Worm (Caenorhabditis elegans) whole organism, L2 larva: ENCODE results near the gene F02C12.2.

Experiments
- C34F6.9 ChIP-seq: fragments of 150-350 bp; optimal IDR thresholded peaks from 2 replicates; lab custom pipeline; 2014; ENCODE audit warnings: missing biosample characterization, missing genetic modification characterization
- F13H6.1 ChIP-seq: sonication (generic microtip); optimal IDR thresholded peaks from 2 replicates; lab custom pipeline; 2016; ENCODE audit warnings: missing genetic modification characterization, missing compliant biosample characterization
- R02D3.7 ChIP-seq: fragments of 150-350 bp; optimal IDR thresholded peaks from 2 replicates; lab custom pipeline; 2014; ENCODE audit warnings: missing biosample characterization, missing genetic modification characterization
- Y55F3AM.14 ChIP-seq: fragments of 200-800 bp; sonication (Bioruptor generic); optimal IDR thresholded peaks from 2 replicates; lab custom pipeline; 2018; ENCODE audit warnings: mild to moderate bottlenecking, missing genetic modification characterization, missing compliant biosample characterization
- ZK546.5 ChIP-seq: sonication (generic microtip); optimal IDR thresholded peaks from 2 replicates; lab custom pipeline; 2017; ENCODE audit warnings: missing biosample characterization, missing genetic modification characterization
- ama-1 ChIP-seq: fragments of 150-350 bp; optimal IDR thresholded peaks from 2 replicates; lab custom pipeline; 2018; ENCODE audit warnings: inconsistent platforms
- blmp-1 ChIP-seq: sonication (generic microtip); optimal IDR thresholded peaks from 2 replicates; lab custom pipeline; 2017; ENCODE audit warnings: missing genetic modification characterization, mild to moderate bottlenecking, missing compliant biosample characterization, antibody characterized with exemption, moderate library complexity; ENCODE audit not compliant: insufficient read depth
- ceh-82 ChIP-seq: fragments of 150-350 bp; optimal IDR thresholded peaks from 2 replicates; lab custom pipeline; 2014; ENCODE audit warnings: missing biosample characterization, missing genetic modification characterization
- crh-2 ChIP-seq: sonication (generic microtip); optimal IDR thresholded peaks from 2 replicates; lab custom pipeline; 2017; ENCODE audit warnings: missing biosample characterization, missing genetic modification characterization
- egl-27 ChIP-seq: sonication (generic microtip); optimal IDR thresholded peaks from 3 replicates; lab custom pipeline; 2017; ENCODE audit warnings: missing biosample characterization, missing genetic modification reagents, missing genetic modification characterization
- elt-3 ChIP-seq: sonication (generic microtip); optimal IDR thresholded peaks from 2 replicates; lab custom pipeline; 2017; ENCODE audit warnings: missing biosample characterization, missing genetic modification characterization
- fos-1 ChIP-seq: fragments of 150-350 bp; optimal IDR thresholded peaks from 2 replicates; lab custom pipeline; 2014; ENCODE audit warnings: missing biosample characterization, missing genetic modification characterization
- gmeb-1 ChIP-seq: fragments of 150-350 bp; optimal IDR thresholded peaks from 2 replicates; lab custom pipeline; 2014; ENCODE audit warnings: missing biosample characterization, missing genetic modification characterization
- lin-11 ChIP-seq: fragments of 150-350 bp; sonication (generic microtip); optimal IDR thresholded peaks from 2 replicates; lab custom pipeline; 2014; ENCODE audit warnings: missing biosample characterization, missing genetic modification characterization, inconsistent platforms, mixed read lengths
- lin-13 ChIP-seq: fragments of 150-350 bp; optimal IDR thresholded peaks from 2 replicates; lab custom pipeline; 2014; ENCODE audit warnings: missing biosample characterization, missing genetic modification reagents, missing genetic modification characterization
- lsy-2 ChIP-seq, 2 experiments: fragments of 150-350 bp in 1 of 2; sonication (generic microtip) in 1 of 2; optimal IDR thresholded peaks; 2 replicates each; lab custom pipeline; 2014 to 2017; ENCODE audit warnings: missing biosample characterization in 2 of 2, missing genetic modification characterization in 2 of 2
- mbf-1 ChIP-seq: sonication (generic microtip); optimal IDR thresholded peaks from 2 replicates; lab custom pipeline; 2017; ENCODE audit warnings: missing biosample characterization, missing genetic modification characterization
- mdl-1 ChIP-seq, 2 experiments: fragments of 150-350 bp in 1 of 2; sonication (generic microtip) in 1 of 2; optimal IDR thresholded peaks; 2 replicates each; lab custom pipeline; 2017; ENCODE audit warnings: missing biosample characterization in 2 of 2, missing genetic modification characterization in 2 of 2
- nhr-10 ChIP-seq: sonication (generic microtip); optimal IDR thresholded peaks from 2 replicates; lab custom pipeline; 2017; ENCODE audit warnings: missing biosample characterization, missing genetic modification characterization
- nhr-12 ChIP-seq: fragments of 150-350 bp; optimal IDR thresholded peaks from 2 replicates; lab custom pipeline; 2014; ENCODE audit warnings: missing biosample characterization, missing genetic modification characterization
- nhr-129 ChIP-seq: fragments of 150-350 bp; optimal IDR thresholded peaks from 2 replicates; lab custom pipeline; 2014; ENCODE audit warnings: missing biosample characterization, missing genetic modification characterization
- nhr-21 ChIP-seq: fragments of 150-350 bp; optimal IDR thresholded peaks from 2 replicates; lab custom pipeline; 2014; ENCODE audit warnings: missing biosample characterization, missing genetic modification characterization
- nhr-23 ChIP-seq: fragments of 150-350 bp; optimal IDR thresholded peaks from 2 replicates; lab custom pipeline; 2014; ENCODE audit warnings: missing biosample characterization, missing genetic modification reagents, missing genetic modification characterization
- nhr-237 ChIP-seq: fragments of 150-350 bp; optimal IDR thresholded peaks from 2 replicates; lab custom pipeline; 2014; ENCODE audit warnings: missing biosample characterization, missing genetic modification characterization
- nhr-25 ChIP-seq: fragments of 150-350 bp; sonication (generic microtip); optimal IDR thresholded peaks from 3 replicates; lab custom pipeline; 2014; ENCODE audit warnings: missing biosample characterization, missing genetic modification characterization
- nhr-6 ChIP-seq: fragments of 150-350 bp; optimal IDR thresholded peaks from 2 replicates; lab custom pipeline; 2014; ENCODE audit warnings: missing biosample characterization, missing genetic modification characterization
- peb-1 ChIP-seq: fragments of 150-350 bp; optimal IDR thresholded peaks from 2 replicates; lab custom pipeline; 2014; ENCODE audit warnings: missing biosample characterization, missing genetic modification characterization
- sem-4 ChIP-seq: fragments of 150-350 bp; optimal IDR thresholded peaks from 2 replicates; lab custom pipeline; 2014; ENCODE audit warnings: missing biosample characterization, missing genetic modification reagents, missing genetic modification characterization
- sma-3 ChIP-seq: sonication (generic microtip); optimal IDR thresholded peaks from 2 replicates; lab custom pipeline; 2016; ENCODE audit warnings: missing genetic modification reagents, missing genetic modification characterization, missing compliant biosample characterization
- sma-9 ChIP-seq, 2 experiments: fragments of 150-350 bp in 1 of 2; sonication (generic microtip) in 1 of 2; optimal IDR thresholded peaks; 2 replicates each; lab custom pipeline; 2014 to 2016; ENCODE audit warnings: missing genetic modification characterization in 2 of 2, mild to moderate bottlenecking in 1 of 2, missing biosample characterization in 1 of 2, missing compliant biosample characterization in 1 of 2, missing genetic modification reagents in 1 of 2, moderate library complexity in 1 of 2
- snpc-4 ChIP-seq: fragments of 150-350 bp; optimal IDR thresholded peaks from 2 replicates; lab custom pipeline; 2014; ENCODE audit warnings: missing biosample characterization, missing genetic modification characterization
- unc-39 ChIP-seq: fragments of 150-350 bp; optimal IDR thresholded peaks from 2 replicates; lab custom pipeline; 2014; ENCODE audit warnings: missing biosample characterization, missing genetic modification characterization
- unc-55 ChIP-seq: fragments of 150-350 bp; sonication (generic microtip); optimal IDR thresholded peaks from 3 replicates; lab custom pipeline; 2014; ENCODE audit warnings: missing biosample characterization, missing genetic modification reagents, missing genetic modification characterization
- unc-62 ChIP-seq: fragments of 150-350 bp; optimal IDR thresholded peaks from 2 replicates; lab custom pipeline; 2014; ENCODE audit warnings: missing biosample characterization, missing genetic modification reagents, missing genetic modification characterization
- zag-1 ChIP-seq: fragments of 150-350 bp; optimal IDR thresholded peaks from 2 replicates; lab custom pipeline; 2014; ENCODE audit warnings: missing biosample characterization, missing genetic modification characterization
- ztf-11 ChIP-seq: sonication (generic microtip); optimal IDR thresholded peaks from 2 replicates; lab custom pipeline; 2017; ENCODE audit warnings: missing biosample characterization, missing genetic modification characterization
- ztf-4 ChIP-seq: fragments of 150-350 bp; optimal IDR thresholded peaks from 2 replicates; lab custom pipeline; 2014; ENCODE audit warnings: missing biosample characterization, missing genetic modification characterization

Gene F02C12.2

ce11 chrX:13356469-13356868 is 42.7 kb downstream of the F02C12.2 start:
- no peak for TF ChIP-seq zag-1
- peak; percentile 99 for TF ChIP-seq sma-9 (GFP tag; optimal IDR thresholded peaks at IDR 0.05; lab: Kevin White, UChicago)
- no peak for TF ChIP-seq sma-9 (tag; optimal IDR thresholded peaks at IDR 0.05; lab: Kevin White, UChicago)
- peak; percentile 2 for TF ChIP-seq gmeb-1 (tag; lab: Kevin White, UChicago)
- peak; percentile 84 for TF ChIP-seq sma-3 (GFP tag; lab: Kevin White, UChicago)
- TF ChIP-seq nhr-6 (tag; lab: Kevin White, UChicago): peak; percentile 29
- peak; percentile 83 for TF ChIP-seq blmp-1 (tag; lab: Kevin White, UChicago)
- TF ChIP-seq unc-55: no peak
- TF ChIP-seq nhr-21: peak; percentile 93
- TF ChIP-seq ZK546.5 (tag; lab: Kevin White, UChicago): no peak
- no peak for TF ChIP-seq ceh-82
- peak; percentile 11 for TF ChIP-seq lin-11
- TF ChIP-seq ama-1: no peak
- no peak for TF ChIP-seq nhr-10 (tag; lab: Kevin White, UChicago)
- TF ChIP-seq nhr-25 (tag; lab: Kevin White, UChicago): peak; percentile 86
- peak; percentile 83 for TF ChIP-seq fos-1 (tag; lab: Kevin White, UChicago)
- TF ChIP-seq Y55F3AM.14: peak; percentile 54
- peak; percentile 34 for TF ChIP-seq ztf-4 (tag; lab: Kevin White, UChicago)
- TF ChIP-seq egl-27 (tag; lab: Kevin White, UChicago): peak; percentile 77
- peak; percentile 88 for TF ChIP-seq nhr-129 (tag; lab: Kevin White, UChicago)
- TF ChIP-seq sem-4 (tag; lab: Kevin White, UChicago): peak; percentile 73
- TF ChIP-seq lsy-2 (tag; optimal IDR thresholded peaks at IDR 0.05; lab: Kevin White, UChicago): peak in 1 of 2 experiments; percentile 59
- TF ChIP-seq mdl-1 (tag; optimal IDR thresholded peaks at IDR 0.05; lab: Kevin White, UChicago): peak; percentile 71 to 84
- TF ChIP-seq lin-13 (GFP tag; lab: Kevin White, UChicago): peak; percentile 46
- TF ChIP-seq F13H6.1 (tag; lab: Kevin White, UChicago): peak; percentile 86
- peak; percentile 82 for TF ChIP-seq crh-2 (tag; lab: Kevin White, UChicago)

ce11 chrX:13354672-13355407 is 44.3 kb downstream of the F02C12.2 start:
- TF ChIP-seq blmp-1 (tag; lab: Kevin White, UChicago) (peak; percentile 97), elt-3 (tag; lab: Kevin White, UChicago) (no peak), ztf-11 (no peak), R02D3.7 (tag; lab: Kevin White, UChicago) (no peak), sem-4 (tag; lab: Kevin White, UChicago) (peak; percentile 5), fos-1 (tag; lab: Kevin White, UChicago) (peak; percentile 59), nhr-10 (tag; lab: Kevin White, UChicago) (no peak), unc-55 (no peak), nhr-6 (tag; lab: Kevin White, UChicago) (peak; percentile 38), nhr-12 (tag; lab: Kevin White, UChicago) (no peak), crh-2 (tag; lab: Kevin White, UChicago) (peak; percentile 4), C34F6.9 (tag; lab: Kevin White, UChicago) (no peak), ZK546.5 (tag; lab: Kevin White, UChicago) (no peak), nhr-21 (peak; percentile 84), snpc-4 (no peak), peb-1 (tag; lab: Kevin White, UChicago) (no peak), Y55F3AM.14 (peak; percentile 45), egl-27 (tag; lab: Kevin White, UChicago) (peak; percentile 24), mbf-1 (tag; lab: Kevin White, UChicago) (no peak), mdl-1 (tag; optimal IDR thresholded peaks at IDR 0.05; lab: Kevin White, UChicago) (peak in 1 of 2 experiments; percentile 11), F13H6.1 (tag; lab: Kevin White, UChicago) (peak; percentile 78), zag-1 (no peak), nhr-129 (tag; lab: Kevin White, UChicago) (peak; percentile 95), unc-62 (no peak), nhr-23 (tag; lab: Kevin White, UChicago) (no peak), sma-9 (GFP tag; optimal IDR thresholded peaks at IDR 0.05; lab: Kevin White, UChicago) (peak; percentile 91), sma-9 (tag; optimal IDR thresholded peaks at IDR 0.05; lab: Kevin White, UChicago) (no peak), nhr-25 (tag; lab: Kevin White, UChicago) (peak; percentile 73), unc-39 (tag; lab: Kevin White, UChicago) (no peak), lsy-2 (tag; optimal IDR thresholded peaks at IDR 0.05; lab: Kevin White, UChicago) (peak in 1 of 2 experiments; percentile 34), ceh-82 (no peak), nhr-237 (tag; lab: Kevin White, UChicago) (no peak), sma-3 (GFP tag; lab: Kevin White, UChicago) (peak; percentile 16)
